Worm (Caenorhabditis elegans) whole organism, young adult: ENCODE data around the gene nspc-18.

Experiments
- F33H1.4 ChIP-seq: fragments of 200-800 bp; sonication (Bioruptor generic); IDR thresholded peaks from 2 replicates; pipeline ENCODE4 v1.3.6; 2022; ENCODE audit warnings: missing genetic modification reagents, missing genetic modification characterization, missing compliant biosample characterization
- F55B11.4 ChIP-seq: sonication (generic microtip); optimal IDR thresholded peaks from 2 replicates; lab custom pipeline; 2016; ENCODE audit warnings: missing compliant biosample characterization, missing genetic modification characterization, borderline replicate concordance; ENCODE audit not compliant: insufficient read depth
- F57A8.1 ChIP-seq: fragments of 200-800 bp; sonication (Bioruptor generic); optimal IDR thresholded peaks from 2 replicates; lab custom pipeline; 2018; ENCODE audit warnings: mild to moderate bottlenecking, missing genetic modification characterization, moderate library complexity, missing compliant biosample characterization
- K11D2.4 ChIP-seq: fragments of 200-800 bp; sonication (Bioruptor generic); IDR thresholded peaks from 2 replicates; pipeline ENCODE4 v1.3.6; 2022; ENCODE audit warnings: missing genetic modification reagents, missing genetic modification characterization, missing compliant biosample characterization
- Y53F4B.3 ChIP-seq: fragments of 200-800 bp; sonication (Bioruptor generic); IDR thresholded peaks from 2 replicates; pipeline ENCODE4 v1.3.6; 2022; ENCODE audit warnings: missing genetic modification reagents, missing genetic modification characterization, missing compliant biosample characterization
- Y53G8AR.9 ChIP-seq: fragments of 200-800 bp; sonication (Bioruptor generic); conservative IDR thresholded peaks from 2 replicates; pipeline ENCODE4 v1.3.6; 2022; ENCODE audit warnings: missing genetic modification reagents, missing genetic modification characterization, missing compliant biosample characterization
- Y67H2A.10 ChIP-seq: fragments of 200-800 bp; sonication (Bioruptor generic); conservative IDR thresholded peaks from 2 replicates; pipeline ENCODE4 v1.3.6; 2022; ENCODE audit warnings: missing genetic modification reagents, missing genetic modification characterization, missing compliant biosample characterization
- Y79H2A.3 ChIP-seq: fragments of 200-800 bp; sonication (Bioruptor generic); conservative IDR thresholded peaks from 2 replicates; pipeline ENCODE4 v1.3.6; 2022; ENCODE audit warnings: missing genetic modification reagents, missing genetic modification characterization, missing compliant biosample characterization
- Y95B8A.8 ChIP-seq: fragments of 200-800 bp; sonication (Bioruptor generic); IDR thresholded peaks from 2 replicates; pipeline ENCODE4 v1.3.6; 2022; ENCODE audit warnings: missing genetic modification reagents, missing genetic modification characterization, missing compliant biosample characterization
- atf-7 ChIP-seq: sonication (generic microtip); optimal IDR thresholded peaks from 2 replicates; lab custom pipeline; 2017; ENCODE audit warnings: mild to moderate bottlenecking, missing genetic modification characterization, missing compliant biosample characterization
- attf-5 ChIP-seq: fragments of 200-800 bp; sonication (Bioruptor generic); optimal IDR thresholded peaks from 2 replicates; lab custom pipeline; 2018; ENCODE audit warnings: mild to moderate bottlenecking, missing genetic modification characterization, missing compliant biosample characterization
- cebp-1 ChIP-seq, 2 experiments: fragments of 200-800 bp in 1 of 2; sonication (Bioruptor generic) in 1 of 2; sonication (generic microtip) in 1 of 2; IDR thresholded peaks in 1 of 2; optimal IDR thresholded peaks in 1 of 2; 2 replicates each; pipeline versions ENCODE4 v1.3.6 to Lab custom; 2017 to 2022; ENCODE audit warnings: missing compliant biosample characterization in 2 of 2, missing genetic modification characterization in 2 of 2, mild to moderate bottlenecking in 1 of 2, missing genetic modification reagents in 1 of 2, moderate library complexity in 1 of 2
- ceh-100 ChIP-seq: fragments of 200-800 bp; sonication (Bioruptor generic); IDR thresholded peaks from 2 replicates; pipeline ENCODE4 v1.3.6; 2022; ENCODE audit warnings: missing genetic modification reagents, missing genetic modification characterization, missing compliant biosample characterization
- ceh-40 ChIP-seq: fragments of 200-800 bp; sonication (Bioruptor generic); IDR thresholded peaks from 2 replicates; pipeline ENCODE4 v1.3.6; 2022; ENCODE audit warnings: missing genetic modification characterization, missing compliant biosample characterization
- ceh-91 ChIP-seq: fragments of 200-800 bp; sonication (Bioruptor generic); IDR thresholded peaks from 2 replicates; pipeline ENCODE4 v1.3.6; 2022; ENCODE audit warnings: missing genetic modification reagents, missing genetic modification characterization, missing compliant biosample characterization
- dox-1 ChIP-seq: fragments of 200-800 bp; sonication (Bioruptor generic); IDR thresholded peaks from 2 replicates; pipeline ENCODE4 v1.3.6; 2022; ENCODE audit warnings: missing genetic modification reagents, missing genetic modification characterization, missing compliant biosample characterization
- dpff-1 ChIP-seq: sonication (generic microtip); optimal IDR thresholded peaks from 2 replicates; lab custom pipeline; 2017; ENCODE audit warnings: mild to moderate bottlenecking, missing genetic modification characterization, missing compliant biosample characterization
- egl-18 ChIP-seq: fragments of 200-800 bp; sonication (Bioruptor generic); IDR thresholded peaks from 2 replicates; pipeline ENCODE4 v1.3.6; 2022; ENCODE audit warnings: missing genetic modification reagents, missing genetic modification characterization, missing compliant biosample characterization
- egl-44 ChIP-seq: fragments of 200-800 bp; sonication (Bioruptor generic); IDR thresholded peaks from 2 replicates; pipeline ENCODE4 v1.3.6; 2022; ENCODE audit warnings: missing genetic modification reagents, missing genetic modification characterization, missing compliant biosample characterization
- lag-1 ChIP-seq: fragments of 200-800 bp; sonication (Bioruptor generic); IDR thresholded peaks from 2 replicates; pipeline ENCODE4 v1.3.6; 2022; ENCODE audit warnings: missing genetic modification reagents, missing genetic modification characterization, missing compliant biosample characterization
- let-526 ChIP-seq: fragments of 200-800 bp; sonication (Bioruptor generic); IDR thresholded peaks from 2 replicates; pipeline ENCODE4 v1.3.6; 2022; ENCODE audit warnings: missing genetic modification reagents, missing genetic modification characterization, missing compliant biosample characterization
- lin-26 ChIP-seq: fragments of 200-800 bp; sonication (Bioruptor generic); IDR thresholded peaks from 2 replicates; pipeline ENCODE4 v1.3.6; 2022; ENCODE audit warnings: missing genetic modification reagents, missing genetic modification characterization, missing compliant biosample characterization
- lin-35 ChIP-seq, 3 experiments: fragments of 150-350 bp in 2 of 3; sonication (generic microtip) in 1 of 3; optimal IDR thresholded peaks; 2 replicates each; lab custom pipeline; 2014 to 2018; ENCODE audit warnings: missing biosample characterization in 3 of 3, missing genetic modification characterization in 3 of 3, missing genetic modification reagents in 3 of 3
- lin-54 ChIP-seq: fragments of 200-800 bp; sonication (Bioruptor generic); optimal IDR thresholded peaks from 2 replicates; lab custom pipeline; 2018; ENCODE audit warnings: mild to moderate bottlenecking, missing genetic modification characterization, missing compliant biosample characterization
- lir-1 ChIP-seq: fragments of 200-800 bp; sonication (Bioruptor generic); conservative IDR thresholded peaks from 2 replicates; pipeline ENCODE4 v1.3.6; 2022; ENCODE audit warnings: missing genetic modification reagents, missing genetic modification characterization, missing compliant biosample characterization
- lsy-27 ChIP-seq: sonication (generic microtip); optimal IDR thresholded peaks from 2 replicates; lab custom pipeline; 2017; ENCODE audit warnings: missing genetic modification characterization, mild to moderate bottlenecking, missing compliant biosample characterization, antibody characterized with exemption, missing genotype, borderline replicate concordance; ENCODE audit not compliant: insufficient read depth
- mes-4 ChIP-seq: sonication (generic microtip); optimal IDR thresholded peaks from 2 replicates; lab custom pipeline; 2016; ENCODE audit warnings: missing genotype, missing genetic modification characterization, missing compliant biosample characterization
- nfyb-1 ChIP-seq: fragments of 200-800 bp; sonication (Bioruptor generic); IDR thresholded peaks from 2 replicates; pipeline ENCODE4 v1.3.6; 2022; ENCODE audit warnings: missing genetic modification reagents, missing genetic modification characterization, missing compliant biosample characterization
- nhr-90 ChIP-seq: sonication (generic microtip); optimal IDR thresholded peaks from 2 replicates; lab custom pipeline; 2016; ENCODE audit warnings: missing genotype, mild to moderate bottlenecking, missing genetic modification characterization, missing compliant biosample characterization
- pha-4 ChIP-seq: fragments of 150-350 bp; sonication (generic microtip); optimal IDR thresholded peaks from 2 replicates; lab custom pipeline; 2014; ENCODE audit warnings: missing biosample characterization, missing genetic modification reagents, missing genetic modification characterization
- rcor-1 ChIP-seq: fragments of 200-800 bp; sonication (Bioruptor generic); IDR thresholded peaks from 2 replicates; pipeline ENCODE4 v1.3.6; 2022; ENCODE audit warnings: missing genetic modification reagents, missing genetic modification characterization, missing compliant biosample characterization
- rec-8 ChIP-seq, 2 experiments: sonication (generic microtip); optimal IDR thresholded peaks; 2 replicates each; lab custom pipeline; 2016; ENCODE audit warnings: mild to moderate bottlenecking in 2 of 2, missing genetic modification characterization in 2 of 2, missing genetic modification reagents in 2 of 2, missing genotype in 2 of 2, missing biosample characterization in 1 of 2, missing compliant biosample characterization in 1 of 2, moderate library complexity in 1 of 2
- sdz-38 ChIP-seq: sonication (generic microtip); optimal IDR thresholded peaks from 2 replicates; lab custom pipeline; 2016; ENCODE audit warnings: missing genotype, missing genetic modification characterization, missing compliant biosample characterization
- snpc-4 ChIP-seq, 5 experiments: fragments of 150-350 bp in 1 of 5; sonication (generic microtip) in 4 of 5; optimal IDR thresholded peaks; 2 replicates each; lab custom pipeline; 2014 to 2018; ENCODE audit warnings: missing genetic modification characterization in 5 of 5, missing biosample characterization in 3 of 5, antibody characterized with exemption in 2 of 5, mild to moderate bottlenecking in 2 of 5, missing compliant biosample characterization in 2 of 5, missing genotype in 2 of 5, moderate library complexity in 2 of 5, missing genetic modification reagents in 1 of 5
- unc-130 ChIP-seq: sonication (generic microtip); optimal IDR thresholded peaks from 2 replicates; lab custom pipeline; 2016; ENCODE audit warnings: missing genetic modification reagents, missing genetic modification characterization, missing compliant biosample characterization
- ztf-18 ChIP-seq: sonication (generic microtip); optimal IDR thresholded peaks from 2 replicates; lab custom pipeline; 2016; ENCODE audit warnings: missing genotype, mild to moderate bottlenecking, missing genetic modification characterization, missing compliant biosample characterization
- ztf-22 ChIP-seq: fragments of 200-800 bp; sonication (Bioruptor generic); optimal IDR thresholded peaks from 2 replicates; lab custom pipeline; 2018; ENCODE audit warnings: mild to moderate bottlenecking, missing genetic modification characterization, moderate library complexity, missing compliant biosample characterization
- ztf-3 ChIP-seq: fragments of 200-800 bp; sonication (Bioruptor generic); optimal IDR thresholded peaks from 2 replicates; lab custom pipeline; 2018; ENCODE audit warnings: mild to moderate bottlenecking, missing genetic modification characterization, missing compliant biosample characterization

The nspc-18 gene

DNA sequence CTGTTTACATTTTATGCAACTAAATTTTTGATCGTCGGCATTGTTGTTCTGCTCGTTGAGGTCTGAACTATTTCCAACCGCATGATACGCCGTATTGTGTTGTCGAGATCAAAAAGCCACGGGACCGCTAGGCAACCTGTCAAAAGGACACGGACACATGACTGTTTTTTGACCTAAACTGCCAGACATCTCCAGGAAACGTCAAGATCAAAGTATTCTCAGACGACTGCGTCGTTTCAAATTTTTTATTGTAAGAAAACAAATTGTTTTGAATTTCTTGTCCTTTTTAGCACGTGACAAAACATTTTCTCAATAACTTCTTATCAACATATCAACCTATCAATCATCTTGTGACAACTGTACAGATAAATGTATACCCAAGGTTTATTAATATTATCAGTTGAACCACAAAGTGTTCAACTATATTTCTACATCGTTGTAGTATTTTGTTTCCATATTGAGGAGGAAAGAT, 25.3 kb downstream of the nspc-18 start (continued):
- TF ChIP-seq Y53G8AR.9 (GFP tag; lab: Robert Waterston, UW) (no peak), Y79H2A.3 (no peak), F33H1.4 (GFP tag; lab: Robert Waterston, UW) (no peak), ceh-100 (GFP tag; lab: Robert Waterston, UW) (no peak), Y67H2A.10 (GFP tag; lab: Robert Waterston, UW) (no peak), rcor-1 (GFP tag; lab: Robert Waterston, UW) (no peak), lir-1 (GFP tag; lab: Robert Waterston, UW) (peak; percentile 66), egl-44 (GFP tag; lab: Robert Waterston, UW) (0 out of 2 replicates have a peak, but pooled peaks have one; percentile 43), lag-1 (GFP tag; lab: Robert Waterston, UW) (no peak), cebp-1 (GFP tag; IDR thresholded peaks at IDR 0.05; lab: Robert Waterston, UW) (peak; percentile 37; the same call in 1 of the 2 replicates), cebp-1 (tag; optimal IDR thresholded peaks at IDR 0.05; lab: Kevin White, UChicago) (peak; percentile 88), egl-18 (GFP tag; lab: Robert Waterston, UW) (no peak), ceh-91 (no peak), attf-5 (GFP tag; lab: Kevin White, UChicago) (peak; percentile 75), ztf-3 (GFP tag; lab: Kevin White, UChicago) (no peak), pha-4 (peak; percentile 33), Y95B8A.8 (GFP tag; lab: Robert Waterston, UW) (peak; percentile 61; the same call in 1 of the 2 replicates), let-526 (GFP tag; lab: Robert Waterston, UW) (peak; percentile 74; the same call in 1 of the 2 replicates), nfyb-1 (GFP tag; lab: Robert Waterston, UW) (0 out of 2 replicates have a peak, but pooled peaks have one; percentile 28), sdz-38 (tag; lab: Kevin White, UChicago) (no peak), lin-54 (peak; percentile 12), mes-4 (no peak), dpff-1 (tag; lab: Kevin White, UChicago) (peak; percentile 17), F57A8.1 (GFP tag; lab: Kevin White, UChicago) (no peak), lin-26 (GFP tag; lab: Robert Waterston, UW) (peak; percentile 77; the same call in 1 of the 2 replicates), ztf-22 (peak; percentile 91), lsy-27 (tag; lab: Kevin White, UChicago) (no peak), snpc-4 (GFP tag; optimal IDR thresholded peaks at IDR 0.05; lab: Kevin White, UChicago) (no peak), snpc-4 (tag; optimal IDR thresholded peaks at IDR 0.05; lab: Kevin White, UChicago) (peak in 2 of 4 experiments; percentile 1 to 40), dox-1 (0 out of 2 replicates have a peak, but pooled peaks have one; percentile 35), unc-130 (GFP tag; lab: Kevin White, UChicago) (no peak), rec-8 (tag; optimal IDR thresholded peaks at IDR 0.05; lab: Kevin White, UChicago) (no peak), Y53F4B.3 (GFP tag; lab: Robert Waterston, UW) (no peak), atf-7 (tag; lab: Kevin White, UChicago) (peak; percentile 58), ceh-40 (GFP tag; lab: Robert Waterston, UW) (no peak), nhr-90 (peak; percentile 68), lin-35 (GFP tag; optimal IDR thresholded peaks at IDR 0.05; lab: Kevin White, UChicago) (peak in 1 of 3 experiments; percentile 28), F55B11.4 (tag; lab: Kevin White, UChicago) (no peak), K11D2.4 (GFP tag; lab: Robert Waterston, UW) (peak; percentile 83), ztf-18 (tag; lab: Kevin White, UChicago) (peak; percentile 18)
- TF ChIP-seq, all 124 proteins: peak for 33
